Worm (Caenorhabditis elegans) whole organism, L2 larva: ENCODE data around the gene egl-44.

Experiments
- ZK546.5 ChIP-seq: sonication (generic microtip); optimal IDR thresholded peaks from 2 replicates; lab custom pipeline; 2017; ENCODE audit warnings: missing biosample characterization, missing genetic modification characterization
- aly-2 ChIP-seq: fragments of 150-350 bp; optimal IDR thresholded peaks from 2 replicates; lab custom pipeline; 2014; ENCODE audit warnings: missing biosample characterization, missing genetic modification characterization
- dmd-4 ChIP-seq: sonication (generic microtip); optimal IDR thresholded peaks from 2 replicates; lab custom pipeline; 2017; ENCODE audit warnings: missing biosample characterization, missing genetic modification characterization
- egl-27 ChIP-seq: sonication (generic microtip); optimal IDR thresholded peaks from 3 replicates; lab custom pipeline; 2017; ENCODE audit warnings: missing biosample characterization, missing genetic modification reagents, missing genetic modification characterization
- elt-3 ChIP-seq: sonication (generic microtip); optimal IDR thresholded peaks from 2 replicates; lab custom pipeline; 2017; ENCODE audit warnings: missing biosample characterization, missing genetic modification characterization
- lsy-2 ChIP-seq, 2 experiments: fragments of 150-350 bp in 1 of 2; sonication (generic microtip) in 1 of 2; optimal IDR thresholded peaks; 2 replicates each; lab custom pipeline; 2014 to 2017; ENCODE audit warnings: missing biosample characterization in 2 of 2, missing genetic modification characterization in 2 of 2
- nhr-10 ChIP-seq: sonication (generic microtip); optimal IDR thresholded peaks from 2 replicates; lab custom pipeline; 2017; ENCODE audit warnings: missing biosample characterization, missing genetic modification characterization
- nhr-12 ChIP-seq: fragments of 150-350 bp; optimal IDR thresholded peaks from 2 replicates; lab custom pipeline; 2014; ENCODE audit warnings: missing biosample characterization, missing genetic modification characterization
- nhr-6 ChIP-seq: fragments of 150-350 bp; optimal IDR thresholded peaks from 2 replicates; lab custom pipeline; 2014; ENCODE audit warnings: missing biosample characterization, missing genetic modification characterization
- nhr-77 ChIP-seq: fragments of 150-350 bp; optimal IDR thresholded peaks from 2 replicates; lab custom pipeline; 2014; ENCODE audit warnings: missing biosample characterization, missing genetic modification characterization
- ztf-11 ChIP-seq: sonication (generic microtip); optimal IDR thresholded peaks from 2 replicates; lab custom pipeline; 2017; ENCODE audit warnings: missing biosample characterization, missing genetic modification characterization
- ztf-4 ChIP-seq: fragments of 150-350 bp; optimal IDR thresholded peaks from 2 replicates; lab custom pipeline; 2014; ENCODE audit warnings: missing biosample characterization, missing genetic modification characterization

DNA sequence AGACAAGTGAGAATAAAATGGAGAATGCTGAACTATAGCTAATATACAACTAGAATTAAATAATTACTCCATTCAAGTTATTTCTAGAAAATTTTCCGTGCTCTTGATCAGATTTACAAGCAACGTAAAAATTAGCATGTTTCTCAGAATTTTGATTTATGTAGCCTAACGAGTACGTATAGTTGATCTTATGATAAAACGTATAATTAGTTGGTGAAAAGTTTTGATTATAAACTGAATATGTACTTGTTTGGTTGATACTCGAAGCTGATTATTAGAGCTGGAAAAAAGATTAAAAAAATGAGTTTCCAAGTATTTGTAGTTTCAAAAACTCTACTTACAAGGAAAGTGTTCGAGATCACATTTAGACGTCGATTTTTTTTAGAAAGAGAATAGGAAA is 32.1 kb upstream of the egl-44 start:
- no peak for TF ChIP-seq dmd-4 (tag; lab: Kevin White, UChicago)
- TF ChIP-seq nhr-12 (tag; lab: Kevin White, UChicago) = no peak
- no peak for TF ChIP-seq ZK546.5 (tag; lab: Kevin White, UChicago)
- no peak for TF ChIP-seq elt-3 (tag; lab: Kevin White, UChicago)
- TF ChIP-seq nhr-10 (tag; lab: Kevin White, UChicago) = no peak
- TF ChIP-seq ztf-11 = no peak
- no peak for TF ChIP-seq nhr-77 (tag; lab: Kevin White, UChicago)
- TF ChIP-seq lsy-2 (tag; optimal IDR thresholded peaks at IDR 0.05; lab: Kevin White, UChicago) = no peak
- TF ChIP-seq aly-2 = no peak
- TF ChIP-seq nhr-6 = no peak
- no peak for TF ChIP-seq ztf-4 (tag; lab: Kevin White, UChicago)
- no peak for TF ChIP-seq egl-27 (tag; lab: Kevin White, UChicago)
